Fruit fly (Drosophila melanogaster) S2 (cell line): ENCODE results near the gene rdgA.

Experiments used
- CG8478 ChIP-seq: fragments of >200 bp; optimal IDR thresholded peaks from 2 replicates; lab custom pipeline; 2018
- CTCF ChIP-seq, 2 experiments: fragments of >200 bp; optimal IDR thresholded peaks; 2 replicates each; lab custom pipeline; 2018

rdgA gene

DNA sequence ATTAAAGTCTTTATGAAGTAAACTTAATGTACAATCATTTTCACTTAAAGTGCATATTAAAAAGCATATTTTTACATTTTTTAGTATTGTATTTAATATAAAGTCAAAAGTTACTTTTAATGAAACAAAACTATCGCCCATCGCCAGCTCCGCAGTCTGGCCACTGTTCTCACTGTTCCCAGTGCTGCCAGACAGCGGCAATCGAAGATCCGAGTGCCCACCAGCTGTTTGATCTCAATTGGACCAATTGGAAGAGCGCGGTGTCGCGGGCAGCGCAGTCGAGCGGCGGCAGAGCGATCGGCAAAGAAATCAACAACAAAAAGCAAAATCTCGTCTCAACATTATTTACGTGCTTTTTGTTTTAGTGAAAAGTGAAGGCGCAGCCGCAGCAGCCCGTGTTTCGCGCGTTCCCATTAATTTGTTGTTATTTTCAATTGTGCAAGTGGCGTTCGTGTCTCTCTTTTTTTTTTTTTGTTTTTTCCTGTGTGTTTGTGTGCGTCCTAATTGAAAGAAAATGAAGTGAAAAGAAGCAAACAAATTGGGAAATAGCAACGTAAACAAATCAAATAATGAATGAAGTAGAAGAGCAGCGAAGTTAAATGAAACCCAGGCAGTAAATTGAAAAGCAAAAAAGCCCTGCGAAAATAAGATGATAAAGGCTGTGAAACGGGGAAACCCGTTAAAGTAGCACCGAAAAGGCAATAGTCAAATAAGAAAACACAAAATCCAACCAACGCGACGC, at the start of gene rdgA:
Gene rdgA, plus strand, starts transcription at position 264 of the 742 bp plus-strand sequence.
- no peak for TF ChIP-seq CG8478 (lab: Kevin White, UChicago)
- TF ChIP-seq CTCF (optimal IDR thresholded peaks at IDR 0.05; lab: Kevin White, UChicago), result no peak

DNA sequence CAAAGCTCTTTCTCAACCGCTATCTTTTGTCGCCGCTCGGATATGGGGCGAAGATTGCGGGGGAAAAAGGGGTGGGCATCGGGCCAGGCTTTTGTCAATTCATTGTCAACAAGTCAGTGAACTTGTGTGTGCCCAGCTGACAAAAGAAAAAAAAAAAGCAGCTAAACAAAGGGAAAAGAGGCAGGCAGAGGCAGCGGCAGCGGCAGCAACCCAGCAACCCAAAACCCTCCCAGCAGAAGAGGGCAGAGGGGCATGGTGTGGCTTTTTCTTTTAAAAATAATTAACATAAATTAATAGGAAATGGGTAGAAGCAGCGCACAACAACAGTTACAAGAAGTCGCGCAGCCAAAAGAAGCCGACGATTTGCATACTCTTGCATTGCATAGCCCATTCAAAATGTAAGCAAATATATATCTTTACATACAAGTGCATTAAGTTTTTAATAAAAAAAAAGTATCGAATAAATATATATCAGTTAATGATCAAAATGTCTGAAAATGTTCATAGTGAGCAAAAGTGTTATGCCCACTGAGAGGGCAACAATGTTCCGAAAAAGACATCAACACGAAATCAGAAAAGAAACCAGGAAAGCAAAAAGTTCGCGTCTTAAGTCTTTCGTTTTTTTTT, 49.7 kb upstream of the rdgA start:
- no peak for TF ChIP-seq CG8478 (lab: Kevin White, UChicago)
- no peak for TF ChIP-seq CTCF (optimal IDR thresholded peaks at IDR 0.05; lab: Kevin White, UChicago)

dm6 chrX:8858679-8859078, 48.2 kb upstream of the rdgA start:
- TF ChIP-seq CG8478 (lab: Kevin White, UChicago) (no peak), CTCF (optimal IDR thresholded peaks at IDR 0.05; lab: Kevin White, UChicago) (no peak)

DNA sequence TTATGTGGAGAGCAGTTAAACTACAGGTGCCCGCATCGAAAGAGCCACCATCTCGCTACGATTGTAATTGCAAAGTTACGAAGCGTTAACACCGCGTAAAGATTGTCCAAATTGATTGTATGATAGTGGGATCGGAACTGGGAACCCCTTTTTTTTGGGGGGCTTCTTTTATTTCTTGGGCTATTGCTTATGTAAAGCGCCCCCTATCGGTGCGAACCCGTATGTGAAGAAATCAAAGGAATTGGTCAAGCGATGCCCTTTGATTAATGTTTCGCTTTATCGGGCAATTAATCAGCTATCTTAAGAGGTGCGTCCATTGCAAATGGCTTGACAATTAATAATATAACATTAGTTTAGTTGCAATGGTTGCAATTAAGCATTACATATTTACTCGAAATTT, 47.4 kb upstream of the rdgA start:
- no peak for TF ChIP-seq CG8478 (lab: Kevin White, UChicago)
- peak; percentile 35 to 53 for TF ChIP-seq CTCF (optimal IDR thresholded peaks at IDR 0.05; lab: Kevin White, UChicago)

DNA sequence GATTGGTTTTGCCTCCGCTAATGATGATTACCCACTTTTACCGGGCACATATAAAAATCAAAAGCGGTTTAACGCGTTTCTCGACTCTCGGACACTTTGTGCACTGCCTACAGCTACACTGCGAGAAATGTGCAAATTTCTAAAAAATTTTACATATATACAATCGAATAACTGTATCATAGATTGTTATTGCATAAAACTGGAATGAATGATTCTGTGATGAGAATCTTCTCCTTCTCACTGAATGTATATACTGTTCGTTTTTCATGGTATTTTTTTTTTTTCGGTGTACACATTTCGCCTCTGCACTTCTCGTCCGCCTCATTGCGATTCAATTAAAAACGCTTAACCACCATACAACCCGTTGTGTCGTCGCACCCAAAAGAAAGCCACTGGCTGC, 45.6 kb upstream of the rdgA start:
- TF ChIP-seq CTCF (optimal IDR thresholded peaks at IDR 0.05; lab: Kevin White, UChicago) (no peak), CG8478 (lab: Kevin White, UChicago) (no peak)

DNA sequence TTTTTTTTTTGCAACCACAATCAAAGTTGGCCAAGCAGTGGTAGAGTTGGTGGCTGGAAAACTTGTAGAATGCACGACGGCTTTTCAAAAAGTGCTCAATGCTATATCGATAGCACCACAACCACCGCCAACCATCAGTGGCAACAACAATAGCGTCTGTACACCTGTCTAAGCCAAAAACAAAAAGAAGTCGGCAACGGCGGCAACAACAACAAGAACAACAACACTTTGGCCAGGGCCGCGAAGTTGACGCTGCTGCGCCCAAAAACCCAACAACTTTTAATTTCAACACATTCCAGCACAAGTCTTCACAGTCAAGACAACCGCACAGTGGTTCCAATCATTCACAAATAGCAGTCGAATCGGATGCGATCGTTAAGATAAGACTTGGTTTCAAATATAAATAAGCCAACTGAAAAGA, 43.7 kb upstream of the rdgA start:
- TF ChIP-seq CG8478 (lab: Kevin White, UChicago) (no peak), CTCF (optimal IDR thresholded peaks at IDR 0.05; lab: Kevin White, UChicago) (no peak)

dm6 chrX:8863554-8864498, 43.0 kb upstream of the rdgA start:
- TF ChIP-seq CTCF (optimal IDR thresholded peaks at IDR 0.05; lab: Kevin White, UChicago), result no peak
- TF ChIP-seq CG8478 (lab: Kevin White, UChicago), result no peak

- TF ChIP-seq CG8478 (lab: Kevin White, UChicago), result no peak
- TF ChIP-seq CTCF (optimal IDR thresholded peaks at IDR 0.05; lab: Kevin White, UChicago), result no peak
Measured at dm6 chrX:8866256-8866655, 40.6 kb upstream of the rdgA start.

- TF ChIP-seq CTCF (optimal IDR thresholded peaks at IDR 0.05; lab: Kevin White, UChicago) (peak; percentile 74 to 77), CG8478 (lab: Kevin White, UChicago) (no peak)
Measured at dm6 chrX:8867481-8867880, 39.4 kb upstream of the rdgA start.

dm6 chrX:8878967-8879554, 27.8 kb upstream of the rdgA start:
- TF ChIP-seq CG8478 (lab: Kevin White, UChicago), result no peak
- TF ChIP-seq CTCF (optimal IDR thresholded peaks at IDR 0.05; lab: Kevin White, UChicago), result no peak

DNA sequence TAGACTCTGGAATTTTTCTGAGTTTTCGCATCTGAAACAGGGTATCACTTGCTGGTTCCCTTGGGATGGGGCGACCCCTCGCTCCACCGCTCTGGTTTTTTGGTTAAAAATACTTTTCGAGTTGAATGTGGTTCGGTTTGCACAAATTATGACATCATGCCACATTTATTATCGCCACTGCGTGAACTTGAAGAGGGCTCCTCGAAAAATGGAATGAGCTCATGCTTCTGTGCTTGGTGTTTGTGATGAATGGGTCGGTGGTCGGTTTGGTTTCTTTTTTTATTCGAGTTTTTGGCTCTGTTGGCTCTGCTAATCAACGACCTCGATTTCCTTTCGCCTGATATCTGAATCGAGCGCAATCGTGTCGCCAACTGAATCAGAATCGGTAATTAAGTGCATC, 25.1 kb upstream of the rdgA start:
- no peak for TF ChIP-seq CTCF (optimal IDR thresholded peaks at IDR 0.05; lab: Kevin White, UChicago)
- TF ChIP-seq CG8478 (lab: Kevin White, UChicago), result no peak

DNA sequence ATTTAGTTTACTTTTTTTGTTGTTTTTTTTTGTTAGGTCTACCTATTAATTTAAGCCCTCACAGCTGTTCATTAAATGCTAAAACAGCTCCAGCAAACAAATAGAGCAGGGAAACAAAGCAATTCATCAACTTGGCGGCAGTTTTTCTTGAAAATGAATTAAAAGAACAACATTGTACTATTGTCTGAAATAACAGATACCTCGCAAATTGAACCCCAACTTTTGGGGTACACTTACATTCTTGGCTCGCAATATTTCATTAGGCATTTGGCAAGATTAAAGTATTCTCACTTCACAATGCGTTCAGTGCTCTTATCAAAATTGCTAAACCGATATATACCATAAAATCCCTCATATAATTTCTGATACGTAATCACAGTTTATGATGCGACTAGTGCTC, 23.5 kb upstream of the rdgA start:
- TF ChIP-seq CG8478 (lab: Kevin White, UChicago), result no peak
- no peak for TF ChIP-seq CTCF (optimal IDR thresholded peaks at IDR 0.05; lab: Kevin White, UChicago)

DNA sequence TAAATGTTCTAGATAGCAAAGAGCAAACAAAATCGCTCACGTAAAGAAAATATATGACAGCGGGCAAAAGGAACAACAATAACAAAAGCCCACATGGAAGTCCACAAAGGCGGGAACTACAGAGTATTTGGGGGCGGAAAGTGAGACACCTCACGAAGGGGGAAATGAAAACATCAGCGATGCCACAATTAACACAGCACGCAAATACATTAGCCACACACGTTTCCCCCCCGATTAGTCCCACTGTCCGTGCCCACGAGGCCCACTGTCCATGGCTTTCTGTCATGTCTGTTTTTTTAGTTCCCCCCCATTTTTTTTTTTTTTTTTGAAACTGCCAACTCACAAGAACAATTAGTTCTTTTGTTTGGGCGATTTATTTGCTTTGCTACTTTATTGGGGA, 22.9 kb upstream of the rdgA start:
- TF ChIP-seq CG8478 (lab: Kevin White, UChicago) (no peak), CTCF (optimal IDR thresholded peaks at IDR 0.05; lab: Kevin White, UChicago) (no peak)

DNA sequence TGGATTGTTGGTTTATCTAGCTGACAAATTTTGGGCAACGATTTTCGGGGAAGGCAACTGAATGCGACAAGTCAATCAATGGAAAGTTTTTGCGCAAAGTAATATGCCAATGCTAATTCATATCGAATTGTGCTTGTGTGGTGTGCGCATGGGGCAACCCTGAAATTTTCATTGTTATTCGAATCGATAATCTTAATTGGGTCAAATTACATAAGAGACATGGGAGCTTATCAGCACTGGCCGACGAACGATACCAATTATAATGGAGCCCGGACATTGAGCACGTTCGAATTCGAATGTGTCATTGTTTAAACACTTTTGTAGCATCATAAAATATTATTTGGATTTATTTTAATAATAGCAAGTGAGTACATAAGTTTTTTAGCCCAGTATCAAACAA, 22.2 kb upstream of the rdgA start:
- no peak for TF ChIP-seq CG8478 (lab: Kevin White, UChicago)
- no peak for TF ChIP-seq CTCF (optimal IDR thresholded peaks at IDR 0.05; lab: Kevin White, UChicago)
